Worm (Caenorhabditis elegans) whole organism, L3 larva: ENCODE measurements around the gene dnj-9.

Experiments
- R02D3.7 ChIP-seq: fragments of 150-350 bp; optimal IDR thresholded peaks from 2 replicates; lab custom pipeline; 2014; ENCODE audit warnings: missing biosample characterization, missing genetic modification characterization
- ZK546.5 ChIP-seq: sonication (generic microtip); optimal IDR thresholded peaks from 2 replicates; lab custom pipeline; 2017; ENCODE audit warnings: missing biosample characterization, missing genetic modification characterization
- ama-1 ChIP-seq: fragments of 150-350 bp; optimal IDR thresholded peaks from 2 replicates; lab custom pipeline; 2018
- ceh-16 ChIP-seq: sonication (generic microtip); optimal IDR thresholded peaks from 2 replicates; lab custom pipeline; 2017; ENCODE audit warnings: missing biosample characterization, missing genetic modification characterization
- ceh-28 ChIP-seq: fragments of 150-350 bp; optimal IDR thresholded peaks from 2 replicates; lab custom pipeline; 2014; ENCODE audit warnings: missing biosample characterization, missing genetic modification reagents, missing genetic modification characterization
- ceh-9 ChIP-seq: sonication (generic microtip); optimal IDR thresholded peaks from 2 replicates; lab custom pipeline; 2018; ENCODE audit warnings: missing biosample characterization, missing genetic modification characterization
- daf-12 ChIP-seq: fragments of 150-350 bp; optimal IDR thresholded peaks from 2 replicates; lab custom pipeline; 2014; ENCODE audit warnings: missing biosample characterization, missing genetic modification reagents, missing genetic modification characterization
- egl-5 ChIP-seq: fragments of 150-350 bp; optimal IDR thresholded peaks from 2 replicates; lab custom pipeline; 2017; ENCODE audit warnings: missing biosample characterization, missing genetic modification reagents, missing genetic modification characterization, inconsistent platforms
- elt-1 ChIP-seq: fragments of 150-350 bp; optimal IDR thresholded peaks from 2 replicates; lab custom pipeline; 2014; ENCODE audit warnings: missing biosample characterization, missing genetic modification characterization
- elt-2 ChIP-seq: sonication (generic microtip); optimal IDR thresholded peaks from 2 replicates; lab custom pipeline; 2016; ENCODE audit warnings: missing genetic modification reagents, mild to moderate bottlenecking, missing genetic modification characterization, missing compliant biosample characterization
- elt-3 ChIP-seq, 3 experiments: fragments of 150-350 bp in 1 of 3; sonication (generic microtip) in 2 of 3; optimal IDR thresholded peaks; 2 replicates in 2 of 3; 4 replicates in 1 of 3; lab custom pipeline; 2014 to 2017; ENCODE audit warnings: missing biosample characterization in 3 of 3, missing genetic modification characterization in 3 of 3
- eor-1 ChIP-seq, 2 experiments: fragments of 150-350 bp; optimal IDR thresholded peaks; 2 replicates each; lab custom pipeline; 2014 to 2018; ENCODE audit warnings: missing biosample characterization in 2 of 2, missing genetic modification characterization in 2 of 2
- fkh-2 ChIP-seq: fragments of 150-350 bp; optimal IDR thresholded peaks from 2 replicates; lab custom pipeline; 2014; ENCODE audit warnings: missing biosample characterization, missing genetic modification reagents, missing genetic modification characterization
- fos-1 ChIP-seq: fragments of 150-350 bp; optimal IDR thresholded peaks from 2 replicates; lab custom pipeline; 2014; ENCODE audit warnings: missing biosample characterization, missing genetic modification characterization
- hmg-11 ChIP-seq: sonication (generic microtip); optimal IDR thresholded peaks from 2 replicates; lab custom pipeline; 2016; ENCODE audit warnings: missing genetic modification characterization, missing compliant biosample characterization
- jun-1 ChIP-seq: fragments of 150-350 bp; optimal IDR thresholded peaks from 2 replicates; lab custom pipeline; 2014; ENCODE audit warnings: missing biosample characterization, missing genetic modification reagents, missing genetic modification characterization
- lin-15B ChIP-seq: fragments of 150-350 bp; optimal IDR thresholded peaks from 2 replicates; lab custom pipeline; 2014; ENCODE audit warnings: missing biosample characterization, missing genetic modification characterization
- lin-39 ChIP-seq: fragments of 150-350 bp; optimal IDR thresholded peaks from 2 replicates; lab custom pipeline; 2018; ENCODE audit warnings: missing biosample characterization, missing genetic modification reagents, missing genetic modification characterization
- mdl-1 ChIP-seq: fragments of 150-350 bp; optimal IDR thresholded peaks from 2 replicates; lab custom pipeline; 2014; ENCODE audit warnings: missing biosample characterization, missing genetic modification characterization
- mml-1 ChIP-seq: fragments of 150-350 bp; sonication (generic microtip); optimal IDR thresholded peaks from 3 replicates; lab custom pipeline; 2014; ENCODE audit warnings: missing biosample characterization, missing genetic modification characterization
- nfya-1 ChIP-seq: sonication (generic microtip); optimal IDR thresholded peaks from 2 replicates; lab custom pipeline; 2017; ENCODE audit warnings: missing genetic modification characterization, mild to moderate bottlenecking, missing compliant biosample characterization, antibody characterized with exemption, moderate library complexity; ENCODE audit not compliant: insufficient read depth
- nhr-11 ChIP-seq: fragments of 150-350 bp; optimal IDR thresholded peaks from 2 replicates; lab custom pipeline; 2014; ENCODE audit warnings: missing biosample characterization, missing genetic modification characterization
- nhr-12 ChIP-seq: fragments of 150-350 bp; optimal IDR thresholded peaks from 2 replicates; lab custom pipeline; 2014; ENCODE audit warnings: missing biosample characterization, missing genetic modification characterization
- nhr-237 ChIP-seq: fragments of 150-350 bp; optimal IDR thresholded peaks from 2 replicates; lab custom pipeline; 2014; ENCODE audit warnings: missing biosample characterization, missing genetic modification characterization
- nhr-25 ChIP-seq: sonication (generic microtip); optimal IDR thresholded peaks from 2 replicates; lab custom pipeline; 2017; ENCODE audit warnings: missing biosample characterization, missing genetic modification characterization
- nhr-28 ChIP-seq: fragments of 150-350 bp; optimal IDR thresholded peaks from 2 replicates; lab custom pipeline; 2014; ENCODE audit warnings: missing biosample characterization, missing genetic modification characterization
- nhr-43 ChIP-seq: sonication (generic microtip); optimal IDR thresholded peaks from 2 replicates; lab custom pipeline; 2016; ENCODE audit warnings: mild to moderate bottlenecking, missing genetic modification characterization, missing compliant biosample characterization; ENCODE audit not compliant: poor library complexity, severe bottlenecking
- nhr-67 ChIP-seq: fragments of 150-350 bp; optimal IDR thresholded peaks from 2 replicates; lab custom pipeline; 2014; ENCODE audit warnings: missing biosample characterization, missing genetic modification characterization
- nhr-76 ChIP-seq: fragments of 150-350 bp; sonication (generic microtip); optimal IDR thresholded peaks from 5 replicates; lab custom pipeline; 2014; ENCODE audit warnings: missing biosample characterization, missing genetic modification characterization
- nhr-77 ChIP-seq: fragments of 150-350 bp; optimal IDR thresholded peaks from 2 replicates; lab custom pipeline; 2014; ENCODE audit warnings: missing biosample characterization, missing genetic modification characterization
- pqm-1 ChIP-seq: fragments of 150-350 bp; optimal IDR thresholded peaks from 2 replicates; lab custom pipeline; 2017; ENCODE audit warnings: missing biosample characterization, missing genetic modification characterization, inconsistent platforms
- sea-2 ChIP-seq: fragments of 150-350 bp; sonication (generic microtip); optimal IDR thresholded peaks from 4 replicates; lab custom pipeline; 2014; ENCODE audit warnings: missing biosample characterization, missing genetic modification reagents, missing genetic modification characterization
- skn-1 ChIP-seq: fragments of 150-350 bp; optimal IDR thresholded peaks from 2 replicates; lab custom pipeline; 2014; ENCODE audit warnings: missing biosample characterization, missing genetic modification characterization
- tbx-2 ChIP-seq: sonication (generic microtip); optimal IDR thresholded peaks from 2 replicates; lab custom pipeline; 2016; ENCODE audit warnings: mild to moderate bottlenecking, missing genetic modification characterization, missing compliant biosample characterization
- unc-39 ChIP-seq: sonication (generic microtip); optimal IDR thresholded peaks from 4 replicates; lab custom pipeline; 2017; ENCODE audit warnings: missing biosample characterization, missing genetic modification characterization
- unc-62 ChIP-seq: fragments of 150-350 bp; sonication (generic microtip); optimal IDR thresholded peaks from 4 replicates; lab custom pipeline; 2014; ENCODE audit warnings: missing biosample characterization, missing genetic modification reagents, missing genetic modification characterization
- zag-1 ChIP-seq: fragments of 150-350 bp; optimal IDR thresholded peaks from 2 replicates; lab custom pipeline; 2014; ENCODE audit warnings: missing biosample characterization, missing genetic modification characterization
- ztf-11 ChIP-seq: fragments of 150-350 bp; optimal IDR thresholded peaks from 2 replicates; lab custom pipeline; 2014; ENCODE audit warnings: missing biosample characterization, missing genetic modification characterization
- ztf-4 ChIP-seq: fragments of 150-350 bp; optimal IDR thresholded peaks from 2 replicates; lab custom pipeline; 2014; ENCODE audit warnings: missing biosample characterization, missing genetic modification characterization

dnj-9 gene

ce11 chrII:4866045-4866444 is 14.2 kb downstream of the dnj-9 start (continued):
- TF ChIP-seq nhr-237 (tag; lab: Kevin White, UChicago) (no peak), egl-5 (tag; lab: Kevin White, UChicago) (no peak), ZK546.5 (tag; lab: Kevin White, UChicago) (no peak), nhr-12 (tag; lab: Kevin White, UChicago) (no peak), ceh-16 (no peak), zag-1 (tag; lab: Kevin White, UChicago) (no peak), fos-1 (tag; lab: Kevin White, UChicago) (no peak), ceh-9 (tag; lab: Kevin White, UChicago) (no peak), ama-1 (lab: Kevin White, UChicago) (peak; percentile 91), nfya-1 (tag; lab: Kevin White, UChicago) (peak; percentile 25), ztf-11 (tag; lab: Kevin White, UChicago) (no peak), R02D3.7 (tag; lab: Kevin White, UChicago) (peak; percentile 28), hmg-11 (tag; lab: Kevin White, UChicago) (no peak), nhr-25 (tag; lab: Kevin White, UChicago) (peak; percentile 78), jun-1 (no peak), elt-1 (tag; lab: Kevin White, UChicago) (no peak), nhr-67 (tag; lab: Kevin White, UChicago) (no peak), mml-1 (tag; lab: Kevin White, UChicago) (no peak), elt-2 (no peak), sea-2 (GFP tag; lab: Kevin White, UChicago) (no peak), nhr-43 (tag; lab: Kevin White, UChicago) (peak; percentile 74), daf-12 (tag; lab: Kevin White, UChicago) (no peak), mdl-1 (tag; lab: Kevin White, UChicago) (no peak), eor-1 (tag; optimal IDR thresholded peaks at IDR 0.05; lab: Kevin White, UChicago) (no peak), ztf-4 (tag; lab: Kevin White, UChicago) (no peak), skn-1 (tag; lab: Kevin White, UChicago) (no peak)

DNA sequence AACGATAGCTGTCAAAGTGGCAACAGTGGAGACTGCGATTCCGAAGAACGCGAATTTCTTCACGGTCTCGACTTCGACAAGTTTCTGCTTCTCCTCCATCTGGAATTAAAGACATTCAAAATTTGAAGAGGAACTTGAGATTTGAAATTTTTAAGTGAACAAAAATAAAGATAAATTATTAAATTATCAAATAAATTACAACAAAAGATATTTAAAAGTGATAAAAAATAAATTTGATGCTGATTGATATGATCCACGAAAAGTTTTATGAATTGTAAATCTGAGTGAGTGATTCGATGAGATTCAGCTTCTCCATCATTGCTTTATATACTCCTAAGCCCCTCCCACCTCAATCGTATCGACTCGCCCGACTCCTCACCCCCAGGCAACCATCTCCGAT is 15.6 kb downstream of the dnj-9 start, which contains the start of gene col-17:
Gene col-17, minus strand, starts transcription at position 101 of the 400 bp plus-strand sequence.
- TF ChIP-seq fkh-2 (tag; lab: Kevin White, UChicago): no peak
- no peak for TF ChIP-seq nhr-11 (tag; lab: Kevin White, UChicago)
- no peak for TF ChIP-seq ama-1 (lab: Kevin White, UChicago)
- no peak for TF ChIP-seq ZK546.5 (tag; lab: Kevin White, UChicago)
- no peak for TF ChIP-seq unc-62
- no peak for TF ChIP-seq tbx-2
- TF ChIP-seq elt-2: no peak
- TF ChIP-seq lin-15B (tag; lab: Kevin White, UChicago): no peak
- TF ChIP-seq pqm-1: no peak
- no peak for TF ChIP-seq lin-39 (tag; lab: Kevin White, UChicago)
- no peak for TF ChIP-seq nhr-28 (tag; lab: Kevin White, UChicago)
- no peak for TF ChIP-seq nhr-76 (tag; lab: Kevin White, UChicago)

- TF ChIP-seq nhr-67 (tag; lab: Kevin White, UChicago) (no peak), nhr-77 (tag; lab: Kevin White, UChicago) (no peak), nhr-11 (tag; lab: Kevin White, UChicago) (no peak), nhr-43 (tag; lab: Kevin White, UChicago) (no peak), elt-2 (no peak), nfya-1 (tag; lab: Kevin White, UChicago) (no peak), jun-1 (no peak), tbx-2 (no peak), mdl-1 (tag; lab: Kevin White, UChicago) (no peak), elt-3 (tag; optimal IDR thresholded peaks at IDR 0.05; lab: Kevin White, UChicago) (no peak), elt-1 (tag; lab: Kevin White, UChicago) (no peak), ztf-4 (tag; lab: Kevin White, UChicago) (no peak), ama-1 (lab: Kevin White, UChicago) (no peak), ZK546.5 (tag; lab: Kevin White, UChicago) (no peak), ceh-28 (tag; lab: Kevin White, UChicago) (no peak), unc-39 (no peak), R02D3.7 (tag; lab: Kevin White, UChicago) (no peak)
- TF ChIP-seq, all 47 proteins: peak for 0
These were observed 18.0 kb downstream of the dnj-9 start for ce11 chrII:4869793-4870343.
